Fruit fly (Drosophila melanogaster): ENCODE results near the gene CG31955.
A peak's percentile ranks its signal among the peaks of the same experiment; 100 is the strongest.

CG31955 gene

DNA sequence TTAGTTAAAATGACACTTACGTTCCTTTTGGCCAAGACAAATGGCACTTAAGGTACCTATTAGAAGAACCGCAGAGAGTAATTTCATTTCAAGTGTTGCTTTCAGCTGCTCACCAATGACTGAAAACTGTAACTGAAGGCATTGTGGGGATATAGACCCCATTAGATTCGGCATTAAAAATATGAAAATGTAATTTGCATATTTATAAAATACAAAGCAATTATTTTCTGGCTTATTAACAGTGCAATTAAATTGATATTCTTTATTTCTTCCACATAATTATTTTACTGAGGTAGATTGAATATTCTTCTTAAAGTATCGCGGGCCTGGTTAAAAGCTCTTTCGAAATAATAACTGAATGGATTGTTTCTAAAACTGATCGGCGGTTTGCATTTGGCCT is 43.9 kb downstream of the CG31955 start, which contains the start of gene Sfp24Bd:
Gene Sfp24Bd (minus strand): TSS at position 101 of the 400 bp plus-strand sequence.
- TF ChIP-seq stc (GFP tag; IDR thresholded peaks at IDR 0.05): no peak
- no peak for TF ChIP-seq CrebB (tag; optimal IDR thresholded peaks at IDR 0.05)
- TF ChIP-seq CG7357 (GFP tag; IDR thresholded peaks at IDR 0.05): no peak
- TF ChIP-seq CG7786 (GFP tag; optimal IDR thresholded peaks at IDR 0.05): no peak
- no peak for TF ChIP-seq CG43689 (GFP tag; IDR thresholded peaks at IDR 0.05)
- no peak for TF ChIP-seq Med (GFP tag)
- no peak for TF ChIP-seq az2 (GFP tag; optimal IDR thresholded peaks at IDR 0.05)
- no peak for TF ChIP-seq CG2129 (GFP tag; IDR thresholded peaks at IDR 0.05; ENCODE audit: partially characterized antibody)
- TF ChIP-seq CG8944 (GFP tag; optimal IDR thresholded peaks at IDR 0.05): no peak
- TF ChIP-seq CG17328 (GFP tag; IDR thresholded peaks at IDR 0.05): no peak
- no peak for TF ChIP-seq CG34422 (GFP tag; IDR thresholded peaks at IDR 0.05)
- TF ChIP-seq ERR (GFP tag; optimal IDR thresholded peaks at IDR 0.05): no peak
- no peak for TF ChIP-seq CG32767 (GFP tag; IDR thresholded peaks at IDR 0.05)
- no peak for TF ChIP-seq CG7987 (GFP tag; optimal IDR thresholded peaks at IDR 0.05)
- TF ChIP-seq kay (GFP tag; optimal IDR thresholded peaks at IDR 0.05): no peak
- no peak for TF ChIP-seq chn (GFP tag; optimal IDR thresholded peaks at IDR 0.05)
- TF ChIP-seq CG18619 (GFP tag; optimal IDR thresholded peaks at IDR 0.05): no peak
- TF ChIP-seq row (GFP tag; IDR thresholded peaks at IDR 0.05): no peak
- TF ChIP-seq ap (GFP tag; IDR thresholded peaks at IDR 0.05): no peak
- no peak for TF ChIP-seq CG13287 (GFP tag; IDR thresholded peaks at IDR 0.05; ENCODE audit: partially characterized antibody)

- TF ChIP-seq ato (GFP tag; IDR thresholded peaks at IDR 0.05; ENCODE audit: partially characterized antibody) (no peak), psq (GFP tag; optimal IDR thresholded peaks at IDR 0.05) (no peak), eyg (GFP tag; optimal IDR thresholded peaks at IDR 0.05) (no peak), chm (GFP tag; IDR thresholded peaks at IDR 0.05) (no peak), GATAe (GFP tag; conservative IDR thresholded peaks at IDR 0.05) (no peak), ham (GFP tag; IDR thresholded peaks at IDR 0.05) (no peak), Dll (GFP tag; IDR thresholded peaks at IDR 0.05; ENCODE audit: partially characterized antibody) (no peak), Elba2 (GFP tag; optimal IDR thresholded peaks at IDR 0.05) (no peak), usp (GFP tag; optimal IDR thresholded peaks at IDR 0.05) (no peak), abd-A (tag; optimal IDR thresholded peaks at IDR 0.05) (no peak), CG13894 (tag; optimal IDR thresholded peaks at IDR 0.05) (no peak), maf-S (GFP tag; optimal IDR thresholded peaks at IDR 0.05) (no peak), ash1 (GFP tag; optimal IDR thresholded peaks at IDR 0.05) (no peak), Dfd (GFP tag; optimal IDR thresholded peaks at IDR 0.05) (no peak), pfk (GFP tag; optimal IDR thresholded peaks at IDR 0.05) (no peak), sisA (GFP tag; IDR thresholded peaks at IDR 0.05) (no peak), hkb (optimal IDR thresholded peaks at IDR 0.05) (no peak), hkb (GFP tag; IDR thresholded peaks at IDR 0.05) (no peak), CkIIα-i1 (GFP tag; IDR thresholded peaks at IDR 0.05) (no peak), CG18764 (GFP tag; optimal IDR thresholded peaks at IDR 0.05) (no peak)
These were observed 44.5 kb downstream of the CG31955 start, which contains the start of gene Sfp24Ba for dm6 chr2L:3668451-3668850. Gene Sfp24Ba (minus strand): TSS chr2L:3668551.

dm6 chr2L:3662307-3662795 is 50.6 kb downstream of the CG31955 start, which contains the start of gene Drgx:
Gene Drgx (plus strand): TSS chr2L:3662745.
- TF ChIP-seq CG14050 (GFP tag; IDR thresholded peaks at IDR 0.05): no peak
- no peak for TF ChIP-seq Hmr (GFP tag; optimal IDR thresholded peaks at IDR 0.05)
- no peak for TF ChIP-seq CG13424 (tag; optimal IDR thresholded peaks at IDR 0.05)
- TF ChIP-seq CG18599 (GFP tag; optimal IDR thresholded peaks at IDR 0.05): no peak
- no peak for TF ChIP-seq CG10366 (GFP tag; IDR thresholded peaks at IDR 0.05)
- no peak for TF ChIP-seq CG8388 (GFP tag; optimal IDR thresholded peaks at IDR 0.05)
- peak; percentile 9 for TF ChIP-seq phol (tag; optimal IDR thresholded peaks at IDR 0.05)
- no peak for TF ChIP-seq insv (GFP tag; optimal IDR thresholded peaks at IDR 0.05)
- peak; percentile 59 for TF ChIP-seq Jarid2 (GFP tag; optimal IDR thresholded peaks at IDR 0.05)
- peak; percentile 93 for TF ChIP-seq CG10321 (GFP tag; IDR thresholded peaks at IDR 0.05)
- TF ChIP-seq sima (GFP tag; optimal IDR thresholded peaks at IDR 0.05): no peak
- no peak for TF ChIP-seq croc (GFP tag; conservative IDR thresholded peaks at IDR 0.05)
- peak; percentile 96 for TF ChIP-seq Adf1 (GFP tag; IDR thresholded peaks at IDR 0.05)

All from whole organism, embryonic.